Fruit fly (Drosophila melanogaster) whole organism, prepupa: Measurements from ENCODE around the gene MKP-4.

Experiments used
- Blimp-1 ChIP-seq: fragments of 200-800 bp; sonication (Bioruptor generic); optimal IDR thresholded peaks from 3 replicates; lab custom pipeline; 2017; ENCODE audit warnings: missing biosample characterization, missing genetic modification characterization, mild to moderate bottlenecking, moderate library complexity, missing genetic modification reagents
- CG10669 ChIP-seq: fragments of 200-800 bp; sonication (Bioruptor generic); optimal IDR thresholded peaks from 3 replicates; lab custom pipeline; 2018; ENCODE audit warnings: missing biosample characterization, mild to moderate bottlenecking, missing genetic modification characterization, moderate library complexity
- CG11294 ChIP-seq: fragments of 200-800 bp; sonication (Bioruptor generic); IDR thresholded peaks from 2 replicates; pipeline ENCODE4 v1.3.6; 2022; ENCODE audit warnings: missing biosample characterization, missing genetic modification characterization
- CG11762 ChIP-seq: fragments of 200-800 bp; sonication (Bioruptor generic); optimal IDR thresholded peaks from 3 replicates; lab custom pipeline; 2016; ENCODE audit warnings: missing biosample characterization, missing genetic modification characterization; ENCODE audit not compliant: insufficient read depth
- CG11902 ChIP-seq: fragments of 200-800 bp; sonication (Bioruptor generic); optimal IDR thresholded peaks from 3 replicates; lab custom pipeline; 2016; ENCODE audit warnings: missing biosample characterization, missing genetic modification characterization
- CG15336 ChIP-seq: fragments of 200-800 bp; sonication (Bioruptor generic); IDR thresholded peaks from 2 replicates; pipeline ENCODE4 v1.3.6; 2022; ENCODE audit warnings: missing biosample characterization, missing genetic modification characterization
- CG16779 ChIP-seq: fragments of 200-800 bp; sonication (Bioruptor generic); optimal IDR thresholded peaks from 3 replicates; lab custom pipeline; 2017; ENCODE audit warnings: missing biosample characterization, mild to moderate bottlenecking, missing genetic modification characterization
- CG3032 ChIP-seq: fragments of 200-800 bp; optimal IDR thresholded peaks from 2 replicates; lab custom pipeline; 2019; ENCODE audit warnings: missing biosample characterization, mild to moderate bottlenecking, missing genetic modification characterization, moderate library complexity
- CG31627 ChIP-seq: fragments of 200-800 bp; sonication (Bioruptor generic); optimal IDR thresholded peaks from 3 replicates; lab custom pipeline; 2016; ENCODE audit warnings: missing biosample characterization, missing genetic modification characterization
- CG32006 ChIP-seq: fragments of 200-800 bp; sonication (Bioruptor generic); optimal IDR thresholded peaks from 3 replicates; lab custom pipeline; 2017; ENCODE audit warnings: missing biosample characterization, mild to moderate bottlenecking, missing genetic modification characterization
- CG3919 ChIP-seq: fragments of 200-800 bp; sonication (Bioruptor generic); optimal IDR thresholded peaks from 3 replicates; lab custom pipeline; 2016; ENCODE audit warnings: missing biosample characterization, missing genetic modification characterization
- CG4318 ChIP-seq: fragments of 200-800 bp; sonication (Bioruptor generic); optimal IDR thresholded peaks from 3 replicates; lab custom pipeline; 2017; ENCODE audit warnings: missing biosample characterization, mild to moderate bottlenecking, missing genetic modification characterization
- CG6163 ChIP-seq: fragments of 200-800 bp; sonication (Bioruptor generic); IDR thresholded peaks from 3 replicates; pipeline ENCODE4 v1.3.6; 2022; ENCODE audit warnings: missing biosample characterization, missing genetic modification characterization
- CG6276 ChIP-seq: fragments of 200-800 bp; sonication (Bioruptor generic); optimal IDR thresholded peaks from 2 replicates; lab custom pipeline; 2017; ENCODE audit warnings: missing biosample characterization, mild to moderate bottlenecking, missing genetic modification characterization
- CG6792 ChIP-seq: fragments of 200-800 bp; sonication (Bioruptor generic); optimal IDR thresholded peaks from 3 replicates; lab custom pipeline; 2016; ENCODE audit warnings: missing biosample characterization, missing genetic modification characterization
- CG6808 ChIP-seq: fragments of 200-800 bp; sonication (Bioruptor generic); optimal IDR thresholded peaks from 3 replicates; lab custom pipeline; 2017; ENCODE audit warnings: missing biosample characterization, missing genetic modification characterization, mild to moderate bottlenecking, moderate library complexity, missing genetic modification reagents
- CG6854 ChIP-seq: fragments of 200-800 bp; sonication (Bioruptor generic); optimal IDR thresholded peaks from 2 replicates; lab custom pipeline; 2017; ENCODE audit warnings: missing biosample characterization, mild to moderate bottlenecking, missing genetic modification characterization
- CG8119 ChIP-seq: fragments of 200-800 bp; sonication (Bioruptor generic); IDR thresholded peaks from 3 replicates; pipeline ENCODE4 v1.3.6; 2022; ENCODE audit warnings: missing biosample characterization, missing genetic modification characterization
- CG8319 ChIP-seq: fragments of 200-800 bp; sonication (Bioruptor generic); optimal IDR thresholded peaks from 3 replicates; lab custom pipeline; 2016; ENCODE audit warnings: missing biosample characterization, missing genetic modification characterization
- CG8632 ChIP-seq: fragments of 200-800 bp; sonication (Bioruptor generic); optimal IDR thresholded peaks from 3 replicates; lab custom pipeline; 2016; ENCODE audit warnings: missing biosample characterization, missing genetic modification characterization
- Eip75B ChIP-seq: fragments of 200-800 bp; sonication (Bioruptor generic); optimal IDR thresholded peaks from 3 replicates; lab custom pipeline; 2016; ENCODE audit warnings: missing biosample characterization, missing genetic modification characterization
- Eip78C ChIP-seq: fragments of 200-800 bp; sonication (Bioruptor generic); peaks from one replicate; lab custom pipeline; 2016; ENCODE audit warnings: missing biosample characterization, missing genetic modification characterization
- Ets21C ChIP-seq: fragments of 200-800 bp; sonication (Bioruptor generic); optimal IDR thresholded peaks from 3 replicates; lab custom pipeline; 2016; ENCODE audit warnings: missing biosample characterization, missing genetic modification characterization
- Ets96B ChIP-seq: fragments of 200-800 bp; optimal IDR thresholded peaks from 2 replicates; lab custom pipeline; 2019; ENCODE audit warnings: missing biosample characterization, mild to moderate bottlenecking, missing genetic modification characterization, moderate library complexity
- Gug ChIP-seq: fragments of 200-800 bp; sonication (Bioruptor generic); IDR thresholded peaks from 2 replicates; pipeline ENCODE4 v1.3.6; 2022; ENCODE audit warnings: missing biosample characterization, missing genetic modification characterization
- Hr38 ChIP-seq: sonication (Bioruptor generic); optimal IDR thresholded peaks from 2 replicates; lab custom pipeline; 2016; ENCODE audit warnings: missing biosample characterization, missing genetic modification characterization
- Hr39 ChIP-seq: fragments of 200-800 bp; sonication (Bioruptor generic); optimal IDR thresholded peaks from 2 replicates; lab custom pipeline; 2016; ENCODE audit warnings: missing biosample characterization, missing genetic modification characterization
- Lpt ChIP-seq: fragments of 200-800 bp; sonication (Bioruptor generic); optimal IDR thresholded peaks from 3 replicates; lab custom pipeline; 2016; ENCODE audit warnings: missing biosample characterization, missing genetic modification characterization
- Met ChIP-seq: fragments of 200-800 bp; sonication (Bioruptor generic); optimal IDR thresholded peaks from 3 replicates; lab custom pipeline; 2016; ENCODE audit warnings: missing biosample characterization, missing genetic modification characterization
- OdsH ChIP-seq: fragments of 200-800 bp; sonication (Bioruptor generic); optimal IDR thresholded peaks from 3 replicates; lab custom pipeline; 2016; ENCODE audit warnings: missing biosample characterization, missing genetic modification characterization
- Smox ChIP-seq: fragments of 200-800 bp; sonication (Bioruptor generic); optimal IDR thresholded peaks from 3 replicates; lab custom pipeline; 2016; ENCODE audit warnings: missing biosample characterization, missing genetic modification characterization
- Sox102F ChIP-seq: fragments of 200-800 bp; sonication (Bioruptor generic); optimal IDR thresholded peaks from 2 replicates; lab custom pipeline; 2016; ENCODE audit warnings: missing biosample characterization, mild to moderate bottlenecking, missing genetic modification characterization
- Sox15 ChIP-seq: fragments of 200-800 bp; sonication (Bioruptor generic); optimal IDR thresholded peaks from 3 replicates; lab custom pipeline; 2016; ENCODE audit warnings: missing biosample characterization, missing genetic modification characterization
- acj6 ChIP-seq: fragments of 200-800 bp; sonication (Bioruptor generic); optimal IDR thresholded peaks from 3 replicates; lab custom pipeline; 2016; ENCODE audit warnings: missing biosample characterization, missing genetic modification characterization
- cyc ChIP-seq: fragments of 200-800 bp; sonication (Bioruptor generic); optimal IDR thresholded peaks from 3 replicates; lab custom pipeline; 2016; ENCODE audit warnings: missing biosample characterization, missing genetic modification characterization
- dsx ChIP-seq: fragments of 200-800 bp; optimal IDR thresholded peaks from 3 replicates; lab custom pipeline; 2019; ENCODE audit warnings: missing biosample characterization, mild to moderate bottlenecking, missing genetic modification characterization, moderate library complexity; ENCODE audit not compliant: poor library complexity, severe bottlenecking
- eg ChIP-seq: fragments of 200-800 bp; sonication (Bioruptor generic); IDR thresholded peaks from 3 replicates; pipeline ENCODE4 v1.3.6; 2022; ENCODE audit warnings: missing biosample characterization, missing genetic modification characterization
- fd59A ChIP-seq: fragments of 200-800 bp; sonication (Bioruptor generic); optimal IDR thresholded peaks from 2 replicates; lab custom pipeline; 2017; ENCODE audit warnings: missing biosample characterization, mild to moderate bottlenecking, missing genetic modification characterization, missing genetic modification reagents
- fd85E ChIP-seq: fragments of 200-800 bp; sonication (Bioruptor generic); optimal IDR thresholded peaks from 3 replicates; lab custom pipeline; 2016; ENCODE audit warnings: missing biosample characterization, missing genetic modification characterization
- fkh ChIP-seq: fragments of 200-800 bp; sonication (Bioruptor generic); optimal IDR thresholded peaks from 3 replicates; lab custom pipeline; 2017; ENCODE audit warnings: missing biosample characterization, mild to moderate bottlenecking, missing genetic modification characterization, moderate library complexity
- lz ChIP-seq: fragments of 200-800 bp; sonication (Bioruptor generic); optimal IDR thresholded peaks from 3 replicates; lab custom pipeline; 2016; ENCODE audit warnings: missing biosample characterization, missing genetic modification characterization
- net ChIP-seq: fragments of 200-800 bp; sonication (Bioruptor generic); optimal IDR thresholded peaks from 3 replicates; lab custom pipeline; 2016; ENCODE audit warnings: missing biosample characterization, missing genetic modification characterization
- pdm3 ChIP-seq: fragments of 200-800 bp; sonication (Bioruptor generic); optimal IDR thresholded peaks from 3 replicates; lab custom pipeline; 2016; ENCODE audit warnings: missing biosample characterization, missing genetic modification characterization
- salr ChIP-seq, 2 experiments: fragments of 200-800 bp; sonication (Bioruptor generic); optimal IDR thresholded peaks; 3 replicates each; lab custom pipeline; 2016 to 2018; ENCODE audit warnings: missing biosample characterization in 2 of 2, missing genetic modification characterization in 2 of 2, mild to moderate bottlenecking in 1 of 2
- spab ChIP-seq: fragments of 200-800 bp; sonication (Bioruptor generic); optimal IDR thresholded peaks from 2 replicates; lab custom pipeline; 2017; ENCODE audit warnings: missing biosample characterization, mild to moderate bottlenecking, missing genetic modification characterization, missing genetic modification reagents
- ss ChIP-seq, 2 experiments: fragments of 200-800 bp; sonication (Bioruptor generic); optimal IDR thresholded peaks; 2 replicates in 1 of 2; 3 replicates in 1 of 2; lab custom pipeline; 2017 to 2018; ENCODE audit warnings: mild to moderate bottlenecking in 2 of 2, missing biosample characterization in 2 of 2, missing genetic modification characterization in 2 of 2, moderate library complexity in 1 of 2
- topi ChIP-seq: fragments of 200-800 bp; sonication (Bioruptor generic); optimal IDR thresholded peaks from 3 replicates; lab custom pipeline; 2016; ENCODE audit warnings: missing biosample characterization, missing genetic modification characterization

Gene MKP-4

dm6 chrX:19663196-19663858 lies 40.4 kb downstream of the MKP-4 start (continued):
- peak; percentile 50 for TF ChIP-seq CG6792
- peak; percentile 50 for TF ChIP-seq CG3032
- peak; percentile 63 for TF ChIP-seq net (GFP tag; lab: Kevin White, UChicago)
- no peak for TF ChIP-seq CG16779 (tag; lab: Kevin White, UChicago)
- TF ChIP-seq CG6163 (GFP tag; lab: Robert Waterston, UW) = 0 out of 3 replicates have a peak, but pooled peaks have one; percentile 26
- no peak for TF ChIP-seq Gug
- TF ChIP-seq CG6808 (GFP tag; lab: Kevin White, UChicago) = peak; percentile 69
- TF ChIP-seq OdsH (GFP tag; lab: Kevin White, UChicago) = peak; percentile 43
- peak; percentile 49 for TF ChIP-seq Hr39
- peak; percentile 55 for TF ChIP-seq fd59A (GFP tag; lab: Kevin White, UChicago)
- peak; percentile 64 for TF ChIP-seq CG6276
- TF ChIP-seq topi (GFP tag; lab: Kevin White, UChicago) = peak; percentile 63
- no peak for TF ChIP-seq CG11902
- peak; percentile 12 for TF ChIP-seq Blimp-1 (GFP tag; lab: Kevin White, UChicago)
- TF ChIP-seq Sox102F (GFP tag; lab: Kevin White, UChicago) = peak; percentile 45
- no peak for TF ChIP-seq CG8632
- peak; percentile 7 for TF ChIP-seq CG31627 (GFP tag; lab: Kevin White, UChicago)
- no peak for TF ChIP-seq fkh (GFP tag; lab: Kevin White, UChicago)
- no peak for TF ChIP-seq CG6854 (GFP tag; lab: Kevin White, UChicago)
- TF ChIP-seq pdm3 (GFP tag; lab: Kevin White, UChicago) = peak; percentile 55
- no peak for TF ChIP-seq Lpt (GFP tag; lab: Kevin White, UChicago)
- peak; percentile 78 for TF ChIP-seq CG32006 (GFP tag; lab: Kevin White, UChicago)
- peak; percentile 55 for TF ChIP-seq lz
- peak; percentile 51 for TF ChIP-seq CG3919
- no peak for TF ChIP-seq CG10669
- peak; percentile 64 for TF ChIP-seq Met (GFP tag; lab: Kevin White, UChicago)
- TF ChIP-seq CG8319 (GFP tag; lab: Kevin White, UChicago) = no peak
- peak; percentile 34 for TF ChIP-seq spab
- no peak for TF ChIP-seq Ets21C
- TF ChIP-seq CG4318 (GFP tag; lab: Kevin White, UChicago) = no peak
- TF ChIP-seq CG11294 (GFP tag; lab: Robert Waterston, UW) = no peak

- TF ChIP-seq CG8319 (GFP tag; lab: Kevin White, UChicago) (no peak), CG11762 (no peak), Smox (GFP tag; lab: Kevin White, UChicago) (no peak), acj6 (GFP tag; lab: Kevin White, UChicago) (peak; percentile 14), Eip75B (GFP tag; lab: Kevin White, UChicago) (no peak), CG11294 (GFP tag; lab: Robert Waterston, UW) (no peak), CG10669 (no peak), CG11902 (no peak), CG15336 (no peak), CG8632 (no peak), Sox15 (GFP tag; lab: Kevin White, UChicago) (no peak), Eip78C (peak; percentile 32), CG8119 (GFP tag; lab: Robert Waterston, UW) (no peak), salr (GFP tag; optimal IDR thresholded peaks at IDR 0.05; lab: Kevin White, UChicago) (peak in 1 of 2 experiments; percentile 19), Hr38 (no peak), Sox102F (GFP tag; lab: Kevin White, UChicago) (no peak), cyc (GFP tag; lab: Kevin White, UChicago) (no peak), CG16779 (tag; lab: Kevin White, UChicago) (no peak), eg (GFP tag; lab: Robert Waterston, UW) (no peak), Ets96B (tag; lab: Kevin White, UChicago) (no peak), fd85E (GFP tag; lab: Kevin White, UChicago) (no peak), dsx (GFP tag; lab: Kevin White, UChicago) (no peak), topi (GFP tag; lab: Kevin White, UChicago) (peak; percentile 9), CG3919 (no peak), CG32006 (GFP tag; lab: Kevin White, UChicago) (no peak), fkh (GFP tag; lab: Kevin White, UChicago) (no peak), ss (GFP tag; optimal IDR thresholded peaks at IDR 0.05; lab: Kevin White, UChicago) (no peak), CG6854 (GFP tag; lab: Kevin White, UChicago) (no peak), pdm3 (GFP tag; lab: Kevin White, UChicago) (no peak)
Observed at dm6 chrX:19663859-19664728, 41.2 kb downstream of the MKP-4 start, which contains the start of the genes CG14223 and Ssu72. Gene CG14223, minus strand, starts transcription at chrX:19663971. Gene Ssu72, plus strand, starts transcription at chrX:19664561.
